Fruit fly (Drosophila melanogaster) whole organism, embryonic: ENCODE results near the gene cav.

Experiments used
- Abd-B ChIP-seq: fragments of 200-800 bp; sonication (Bioruptor generic); optimal IDR thresholded peaks from 2 replicates; lab custom pipeline; 2018; ENCODE audit warnings: missing biosample characterization, mild to moderate bottlenecking, missing genetic modification characterization, moderate library complexity
- B-H2 ChIP-seq: fragments of 200-800 bp; sonication (Bioruptor generic); optimal IDR thresholded peaks from 2 replicates; lab custom pipeline; 2018; ENCODE audit warnings: missing biosample characterization, mild to moderate bottlenecking, missing genetic modification characterization
- BEAF-32 ChIP-seq: fragments of 200-800 bp; sonication (Bioruptor generic); optimal IDR thresholded peaks from 3 replicates; lab custom pipeline; 2017; ENCODE audit warnings: missing biosample characterization, missing genetic modification characterization, mild to moderate bottlenecking, moderate library complexity, missing genetic modification reagents
- Bdp1 ChIP-seq: fragments of 200-800 bp; sonication (Bioruptor generic); optimal IDR thresholded peaks from 3 replicates; lab custom pipeline; 2016; ENCODE audit warnings: missing biosample characterization, missing genetic modification characterization
- CG10209 ChIP-seq: fragments of 200-800 bp; sonication (Bioruptor generic); optimal IDR thresholded peaks from 3 replicates; lab custom pipeline; 2017; ENCODE audit warnings: missing biosample characterization, mild to moderate bottlenecking, missing genetic modification characterization, missing genetic modification reagents
- CG10274 ChIP-seq: fragments of 200-800 bp; sonication (Bioruptor generic); optimal IDR thresholded peaks from 3 replicates; lab custom pipeline; 2017; ENCODE audit warnings: missing biosample characterization, mild to moderate bottlenecking, missing genetic modification characterization
- CG10366 ChIP-seq: fragments of 200-800 bp; sonication (Bioruptor generic); IDR thresholded peaks from 2 replicates; pipeline ENCODE4 v1.3.6; 2022; ENCODE audit warnings: missing biosample characterization, missing genetic modification characterization
- CG11085 ChIP-seq: fragments of 200-800 bp; sonication (Bioruptor generic); IDR thresholded peaks from 2 replicates; pipeline ENCODE4 v1.3.6; 2022; ENCODE audit warnings: missing biosample characterization, missing genetic modification characterization
- CG11504 ChIP-seq: fragments of 200-800 bp; sonication (Bioruptor generic); optimal IDR thresholded peaks from 3 replicates; lab custom pipeline; 2019; ENCODE audit warnings: missing biosample characterization, mild to moderate bottlenecking, missing genetic modification characterization, moderate library complexity
- CG12155 ChIP-seq: fragments of 200-800 bp; sonication (Bioruptor generic); optimal IDR thresholded peaks from 3 replicates; lab custom pipeline; 2016; ENCODE audit warnings: missing biosample characterization, missing genetic modification characterization
- CG12236 ChIP-seq: fragments of 200-800 bp; sonication (Bioruptor generic); optimal IDR thresholded peaks from 2 replicates; lab custom pipeline; 2016; ENCODE audit warnings: missing biosample characterization, missing genetic modification characterization
- CG15011 ChIP-seq: fragments of 200-800 bp; sonication (Bioruptor generic); optimal IDR thresholded peaks from 3 replicates; lab custom pipeline; 2018; ENCODE audit warnings: missing biosample characterization, mild to moderate bottlenecking, missing genetic modification characterization
- CG17912 ChIP-seq: fragments of 200-800 bp; sonication (Bioruptor generic); optimal IDR thresholded peaks from 2 replicates; lab custom pipeline; 2018; ENCODE audit warnings: missing biosample characterization, mild to moderate bottlenecking, missing genetic modification characterization
- CG18262 ChIP-seq: fragments of 200-800 bp; optimal IDR thresholded peaks from 3 replicates; lab custom pipeline; 2019; ENCODE audit warnings: missing biosample characterization, mild to moderate bottlenecking, missing genetic modification characterization, moderate library complexity
- CG30431 ChIP-seq: fragments of 200-800 bp; sonication (Bioruptor generic); optimal IDR thresholded peaks from 2 replicates; lab custom pipeline; 2017; ENCODE audit warnings: missing biosample characterization, missing genetic modification characterization
- CG31388 ChIP-seq: fragments of 200-800 bp; sonication (Bioruptor generic); optimal IDR thresholded peaks from 2 replicates; lab custom pipeline; 2016; ENCODE audit warnings: missing biosample characterization, missing genetic modification characterization
- CG31441 ChIP-seq: fragments of 200-800 bp; sonication (Bioruptor generic); IDR thresholded peaks from 2 replicates; pipeline ENCODE4 v1.3.6; 2022; ENCODE audit warnings: missing biosample characterization, missing genetic modification characterization
- CG3163 ChIP-seq: fragments of 200-800 bp; sonication (Bioruptor generic); optimal IDR thresholded peaks from 3 replicates; lab custom pipeline; 2016; ENCODE audit warnings: missing biosample characterization, missing genetic modification characterization
- CG3726 ChIP-seq: fragments of 200-800 bp; sonication (Bioruptor generic); IDR thresholded peaks from 3 replicates; pipeline ENCODE4, ENCODE4 v1.3.6; 2022; ENCODE audit warnings: missing biosample characterization, missing genetic modification characterization
- CG3838 ChIP-seq: fragments of 200-800 bp; sonication (Bioruptor generic); optimal IDR thresholded peaks from 3 replicates; lab custom pipeline; 2016; ENCODE audit warnings: missing biosample characterization, missing genetic modification characterization
- CG4617 ChIP-seq: fragments of 200-800 bp; sonication (Bioruptor generic); optimal IDR thresholded peaks from 3 replicates; lab custom pipeline; 2016; ENCODE audit warnings: missing biosample characterization, missing genetic modification characterization, borderline replicate concordance
- CG6272 ChIP-seq: fragments of 200-800 bp; sonication (Bioruptor generic); IDR thresholded peaks from 2 replicates; pipeline ENCODE4 v1.3.6; 2022; ENCODE audit warnings: missing biosample characterization, missing genetic modification characterization
- CG6654 ChIP-seq: fragments of 200-800 bp; sonication (Bioruptor generic); optimal IDR thresholded peaks from 2 replicates; lab custom pipeline; 2017; ENCODE audit warnings: missing biosample characterization, mild to moderate bottlenecking, missing genetic modification characterization
- CG7928 ChIP-seq: fragments of 200-800 bp; sonication (Bioruptor generic); optimal IDR thresholded peaks from 2 replicates; lab custom pipeline; 2017; ENCODE audit warnings: missing biosample characterization, mild to moderate bottlenecking, missing genetic modification characterization
- CHES-1-like ChIP-seq: fragments of 200-800 bp; sonication (Bioruptor generic); optimal IDR thresholded peaks from 2 replicates; lab custom pipeline; 2016; ENCODE audit warnings: missing biosample characterization, missing genetic modification characterization
- Camta ChIP-seq: fragments of 200-800 bp; sonication (Bioruptor generic); optimal IDR thresholded peaks from 2 replicates; lab custom pipeline; 2016; ENCODE audit warnings: missing biosample characterization, missing genetic modification characterization
- CoRest ChIP-seq: fragments of 200-800 bp; sonication (Bioruptor generic); optimal IDR thresholded peaks from 3 replicates; lab custom pipeline; 2018; ENCODE audit warnings: missing biosample characterization, mild to moderate bottlenecking, missing genetic modification characterization, moderate library complexity
- CrebB ChIP-seq: fragments of 200-800 bp; sonication (Bioruptor generic); optimal IDR thresholded peaks from 3 replicates; lab custom pipeline; 2018; ENCODE audit warnings: missing biosample characterization, mild to moderate bottlenecking, missing genetic modification characterization
- Dip3 ChIP-seq: fragments of 200-800 bp; sonication (Bioruptor generic); optimal IDR thresholded peaks from 3 replicates; lab custom pipeline; 2016; ENCODE audit warnings: missing biosample characterization, missing genetic modification characterization
- Fer2 ChIP-seq: fragments of 200-800 bp; sonication (Bioruptor generic); optimal IDR thresholded peaks from 2 replicates; lab custom pipeline; 2018; ENCODE audit warnings: missing biosample characterization, mild to moderate bottlenecking, missing genetic modification characterization, moderate library complexity
- GATAe ChIP-seq: fragments of 200-800 bp; sonication (Bioruptor generic); conservative IDR thresholded peaks from 2 replicates; pipeline ENCODE4 v1.3.6; 2022; ENCODE audit warnings: missing biosample characterization, missing genetic modification characterization
- HLH54F ChIP-seq: fragments of 200-800 bp; sonication (Bioruptor generic); optimal IDR thresholded peaks from 3 replicates; lab custom pipeline; 2016; ENCODE audit warnings: missing biosample characterization, missing genetic modification characterization
- Med ChIP-seq: fragments of 200-800 bp; sonication (Bioruptor generic); peaks from one replicate; lab custom pipeline; 2016; ENCODE audit warnings: missing biosample characterization, missing genetic modification characterization, mild to moderate bottlenecking, inconsistent platforms, moderate library complexity
- NFAT ChIP-seq: fragments of 200-800 bp; sonication (Bioruptor generic); IDR thresholded peaks from 2 replicates; pipeline ENCODE4 v1.3.6; 2022; ENCODE audit warnings: missing biosample characterization, missing genetic modification characterization
- PHDP ChIP-seq: fragments of 200-800 bp; sonication (Bioruptor generic); optimal IDR thresholded peaks from 3 replicates; lab custom pipeline; 2018; ENCODE audit warnings: missing biosample characterization, mild to moderate bottlenecking, missing genetic modification characterization, moderate library complexity
- Ravus ChIP-seq: fragments of 200-800 bp; sonication (Bioruptor generic); IDR thresholded peaks from 2 replicates; pipeline ENCODE4 v1.3.6; 2022; ENCODE audit warnings: missing biosample characterization, missing genetic modification characterization
- Six4 ChIP-seq: fragments of 200-800 bp; sonication (Bioruptor generic); optimal IDR thresholded peaks from 2 replicates; lab custom pipeline; 2016; ENCODE audit warnings: missing biosample characterization, missing genetic modification characterization
- abd-A ChIP-seq: fragments of 200-800 bp; sonication (Bioruptor generic); optimal IDR thresholded peaks from 3 replicates; lab custom pipeline; 2019; ENCODE audit warnings: missing biosample characterization, mild to moderate bottlenecking, missing genetic modification characterization, moderate library complexity
- amos ChIP-seq: fragments of 200-800 bp; sonication (Bioruptor generic); IDR thresholded peaks from 2 replicates; pipeline ENCODE4 v1.3.6; 2022; ENCODE audit warnings: missing biosample characterization, missing genetic modification characterization; ENCODE audit not compliant: partially characterized antibody
- dmrt99B ChIP-seq: fragments of 200-800 bp; sonication (Bioruptor generic); optimal IDR thresholded peaks from 2 replicates; lab custom pipeline; 2018; ENCODE audit warnings: missing biosample characterization, mild to moderate bottlenecking, missing genetic modification characterization, moderate library complexity
- insv ChIP-seq, 2 experiments: fragments of 200-800 bp; sonication (Bioruptor generic); optimal IDR thresholded peaks; 3 replicates each; lab custom pipeline; 2016 to 2018; ENCODE audit warnings: missing biosample characterization in 2 of 2, missing genetic modification characterization in 2 of 2
- knrl ChIP-seq: fragments of 200-800 bp; sonication (Bioruptor generic); IDR thresholded peaks from 3 replicates; pipeline ENCODE4 v1.3.6; 2022; ENCODE audit warnings: missing biosample characterization, missing genetic modification characterization; ENCODE audit not compliant: partially characterized antibody
- pho ChIP-seq: fragments of 200-800 bp; sonication (Bioruptor generic); optimal IDR thresholded peaks from 2 replicates; lab custom pipeline; 2016; ENCODE audit warnings: missing biosample characterization, missing genetic modification characterization
- ro ChIP-seq: fragments of 200-800 bp; sonication (Bioruptor generic); IDR thresholded peaks from 2 replicates; pipeline ENCODE4 v1.3.6; 2022; ENCODE audit warnings: missing biosample characterization, missing genetic modification characterization
- schlank ChIP-seq: fragments of 200-800 bp; sonication (Bioruptor generic); optimal IDR thresholded peaks from 2 replicates; lab custom pipeline; 2018; ENCODE audit warnings: missing biosample characterization, mild to moderate bottlenecking, missing genetic modification characterization
- sens ChIP-seq: fragments of 200-800 bp; sonication (Bioruptor generic); peaks from one replicate; lab custom pipeline; 2016; ENCODE audit warnings: missing biosample characterization, missing genetic modification characterization
- sima ChIP-seq: fragments of 200-800 bp; sonication (Bioruptor generic); optimal IDR thresholded peaks from 2 replicates; lab custom pipeline; 2016; ENCODE audit warnings: missing biosample characterization, missing genetic modification characterization
- sob ChIP-seq: fragments of 200-800 bp; sonication (Bioruptor generic); IDR thresholded peaks from 2 replicates; pipeline ENCODE4 v1.3.6; 2022; ENCODE audit warnings: missing biosample characterization, missing genetic modification characterization
- tgo ChIP-seq: fragments of 200-800 bp; sonication (Bioruptor generic); IDR thresholded peaks from 3 replicates; pipeline ENCODE4 v1.3.6; 2022; ENCODE audit warnings: missing biosample characterization, missing genetic modification characterization
- wdn ChIP-seq: fragments of 200-800 bp; sonication (Bioruptor generic); IDR thresholded peaks from 2 replicates; pipeline ENCODE4 v1.3.6; 2022; ENCODE audit warnings: missing biosample characterization, missing genetic modification characterization
- zen ChIP-seq: fragments of 200-800 bp; sonication (Bioruptor generic); optimal IDR thresholded peaks from 3 replicates; lab custom pipeline; 2018; ENCODE audit warnings: missing biosample characterization, mild to moderate bottlenecking, missing genetic modification characterization, moderate library complexity

The cav gene

DNA sequence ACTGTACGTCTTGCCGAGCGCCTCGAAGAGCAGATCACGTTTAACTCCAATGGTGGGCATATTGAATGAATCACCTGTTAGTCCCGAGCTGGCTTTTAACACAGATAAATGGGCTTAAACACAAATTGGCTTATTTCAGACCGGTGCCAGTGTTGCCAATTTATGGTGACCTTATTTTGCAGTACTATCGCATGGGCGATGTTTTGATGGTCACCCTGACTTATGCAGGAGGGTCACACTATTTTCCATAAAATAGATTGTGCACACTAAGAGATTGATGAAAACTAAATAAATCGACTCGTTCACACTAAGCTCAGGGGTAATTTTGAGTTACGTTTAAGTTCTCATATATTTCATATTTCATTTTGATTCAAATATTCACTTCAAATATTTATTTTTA is 31.6 kb downstream of the cav start, which contains the start of gene beta-PheRS (continued):
- TF ChIP-seq BEAF-32 (GFP tag; lab: Kevin White, UChicago): peak; percentile 95
- peak; percentile 52 for TF ChIP-seq CG12155 (GFP tag; lab: Kevin White, UChicago)
- TF ChIP-seq PHDP (tag; lab: Kevin White, UChicago): no peak
- peak; percentile 48; the same call in 1 of the 2 replicates for TF ChIP-seq CG6272 (GFP tag; lab: Robert Waterston, UW)
- no peak for TF ChIP-seq CoRest (tag; lab: Kevin White, UChicago)
- no peak for TF ChIP-seq CG11504 (tag; lab: Kevin White, UChicago)
- peak; percentile 35 for TF ChIP-seq Camta (GFP tag; lab: Kevin White, UChicago)
- no peak for TF ChIP-seq CG15011 (GFP tag; lab: Kevin White, UChicago)
- peak; percentile 48 for TF ChIP-seq CG3163 (GFP tag; lab: Kevin White, UChicago)
- no peak for TF ChIP-seq CG31388 (GFP tag; lab: Kevin White, UChicago)
- TF ChIP-seq insv (GFP tag; optimal IDR thresholded peaks at IDR 0.05; lab: Kevin White, UChicago): peak in 1 of 2 experiments; percentile 42
- no peak for TF ChIP-seq sens (GFP tag; lab: Kevin White, UChicago)
- TF ChIP-seq CG18262 (tag; lab: Kevin White, UChicago): no peak
- no peak for TF ChIP-seq Abd-B
- TF ChIP-seq CG10274 (GFP tag; lab: Kevin White, UChicago): no peak
- peak; percentile 38; the same call in 1 of the 2 replicates for TF ChIP-seq CG10366
- no peak for TF ChIP-seq CG6654 (GFP tag; lab: Kevin White, UChicago)
- TF ChIP-seq GATAe (GFP tag; lab: Robert Waterston, UW): 0 out of 2 replicates have a peak, but pooled peaks have one; percentile 32
- no peak for TF ChIP-seq Fer2 (tag; lab: Kevin White, UChicago)
- TF ChIP-seq Med (GFP tag; lab: Kevin White, UChicago): peak; percentile 95
- TF ChIP-seq CG10209 (GFP tag; lab: Kevin White, UChicago): no peak
- no peak for TF ChIP-seq dmrt99B (tag; lab: Kevin White, UChicago)
- no peak for TF ChIP-seq ro
- peak; percentile 92 for TF ChIP-seq knrl (GFP tag; lab: Robert Waterston, UW)
- 0 out of 2 replicates have a peak, but pooled peaks have one; percentile 31 for TF ChIP-seq wdn
- TF ChIP-seq CHES-1-like (GFP tag; lab: Kevin White, UChicago): peak; percentile 69
- peak; percentile 59 for TF ChIP-seq CG17912
- TF ChIP-seq CG3838 (GFP tag; lab: Kevin White, UChicago): no peak
- TF ChIP-seq zen (tag; lab: Kevin White, UChicago): peak; percentile 68
- TF ChIP-seq CG11085 (GFP tag; lab: Robert Waterston, UW): peak; percentile 29; the same call in 1 of the 2 replicates
- TF ChIP-seq schlank (tag; lab: Kevin White, UChicago): no peak
- TF ChIP-seq Dip3 (GFP tag; lab: Kevin White, UChicago): peak; percentile 28
- TF ChIP-seq HLH54F (GFP tag; lab: Kevin White, UChicago): peak; percentile 61
- TF ChIP-seq CG31441 (GFP tag; lab: Robert Waterston, UW): no peak
- peak; percentile 97 for TF ChIP-seq amos (GFP tag; lab: Robert Waterston, UW)
- TF ChIP-seq CG7928: no peak
- no peak for TF ChIP-seq sima (GFP tag; lab: Kevin White, UChicago)
- peak; percentile 90 for TF ChIP-seq CG4617 (GFP tag; lab: Kevin White, UChicago)
- peak; percentile 13 for TF ChIP-seq Six4 (GFP tag; lab: Kevin White, UChicago)
- peak; percentile 77 for TF ChIP-seq NFAT (GFP tag; lab: Robert Waterston, UW)
- TF ChIP-seq CG3726 (GFP tag; lab: Robert Waterston, UW): no peak
- no peak; the same call in 2 of the 3 replicates for TF ChIP-seq tgo (GFP tag; lab: Robert Waterston, UW)
- TF ChIP-seq CG30431 (GFP tag; lab: Kevin White, UChicago): no peak
- peak; percentile 29 for TF ChIP-seq Bdp1 (GFP tag; lab: Kevin White, UChicago)
- TF ChIP-seq pho: peak; percentile 58
- peak; percentile 53 for TF ChIP-seq CrebB (tag; lab: Kevin White, UChicago)
- peak; percentile 81 for TF ChIP-seq sob (GFP tag; lab: Robert Waterston, UW)
- TF ChIP-seq Ravus: no peak
- TF ChIP-seq CG12236 (GFP tag; lab: Kevin White, UChicago): no peak
- TF ChIP-seq B-H2: no peak
- TF ChIP-seq abd-A: no peak
